Fruit fly (Drosophila melanogaster): ENCODE results near the gene Vps16A.

The Vps16A gene

DNA sequence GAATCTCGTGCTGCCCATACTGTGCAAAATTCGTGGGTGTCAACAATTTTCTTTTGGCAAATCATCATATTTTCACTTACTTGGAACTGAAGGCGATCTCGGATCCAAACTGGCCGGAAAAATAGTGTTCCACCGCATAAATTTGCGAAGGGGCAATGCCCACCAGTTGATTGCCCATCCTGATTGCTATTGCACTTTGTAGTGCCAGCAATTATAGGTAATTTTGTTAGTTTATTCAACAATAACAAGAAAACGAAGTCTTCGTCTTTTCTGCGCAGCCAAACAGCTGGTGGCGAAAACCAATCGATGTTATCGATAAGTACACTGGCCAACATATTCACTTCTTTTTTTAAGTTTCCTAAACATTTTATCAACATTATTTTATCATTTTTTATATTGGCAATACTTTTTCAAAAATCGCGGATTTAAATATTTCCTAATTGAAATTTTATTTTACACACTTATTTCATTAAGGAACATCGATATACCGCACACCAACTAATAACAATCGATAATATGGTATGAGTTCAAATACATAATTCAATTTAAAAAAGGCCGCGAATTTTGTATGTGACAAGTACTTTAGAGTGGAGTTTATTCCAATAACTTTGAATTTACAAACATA, 21.1 kb upstream of the Vps16A start, which contains the start of gene Vps15 (continued):
- TF ChIP-seq CG13624 (GFP tag; optimal IDR thresholded peaks at IDR 0.05) (peak; percentile 85), wor (GFP tag; IDR thresholded peaks at IDR 0.05) (no peak; the same call in 1 of the 2 replicates), Gug (GFP tag; IDR thresholded peaks at IDR 0.05) (no peak), Camta (GFP tag; optimal IDR thresholded peaks at IDR 0.05) (peak; percentile 65), HLHmδ (GFP tag; optimal IDR thresholded peaks at IDR 0.05) (no peak), Gsc (GFP tag; IDR thresholded peaks at IDR 0.05) (no peak), Atf3 (GFP tag; optimal IDR thresholded peaks at IDR 0.05) (peak; percentile 5), CG11093 (GFP tag; IDR thresholded peaks at IDR 0.05) (no peak), Drgx (GFP tag; IDR thresholded peaks at IDR 0.05) (peak; percentile 58; the same call in 1 of the 2 replicates), Med (GFP tag) (peak; percentile 93), Bteb2 (GFP tag; optimal IDR thresholded peaks at IDR 0.05) (peak; percentile 68), CG1529 (GFP tag; optimal IDR thresholded peaks at IDR 0.05) (peak; percentile 43), Fer2 (tag; optimal IDR thresholded peaks at IDR 0.05) (peak; percentile 62), Meics (GFP tag; optimal IDR thresholded peaks at IDR 0.05) (peak; percentile 81), CG12391 (tag; optimal IDR thresholded peaks at IDR 0.05) (peak; percentile 93), hkb (optimal IDR thresholded peaks at IDR 0.05) (no peak), hkb (GFP tag; IDR thresholded peaks at IDR 0.05) (peak; percentile 75), Hmr (GFP tag; optimal IDR thresholded peaks at IDR 0.05) (peak; percentile 73), wek (GFP tag; optimal IDR thresholded peaks at IDR 0.05) (no peak), CG7839 (tag; optimal IDR thresholded peaks at IDR 0.05) (peak; percentile 82), B-H2 (GFP tag; optimal IDR thresholded peaks at IDR 0.05) (peak; percentile 73), Oaz (GFP tag; IDR thresholded peaks at IDR 0.05) (no peak), pho (GFP tag; optimal IDR thresholded peaks at IDR 0.05) (peak; percentile 72), CG7357 (GFP tag; IDR thresholded peaks at IDR 0.05) (0 out of 3 replicates have a peak, but pooled peaks have one; percentile 18), dimm (GFP tag; IDR thresholded peaks at IDR 0.05) (no peak), CG3847 (GFP tag; IDR thresholded peaks at IDR 0.05) (peak; percentile 62), fu2 (GFP tag; optimal IDR thresholded peaks at IDR 0.05) (peak; percentile 38), ro (GFP tag; IDR thresholded peaks at IDR 0.05) (no peak), chif (GFP tag; optimal IDR thresholded peaks at IDR 0.05) (peak; percentile 17 to 68), CG12104 (GFP tag; optimal IDR thresholded peaks at IDR 0.05) (peak; percentile 33), emc (GFP tag; optimal IDR thresholded peaks at IDR 0.05) (no peak), sima (GFP tag; optimal IDR thresholded peaks at IDR 0.05) (peak; percentile 18), CG31365 (tag; optimal IDR thresholded peaks at IDR 0.05) (no peak), CG14667 (GFP tag; IDR thresholded peaks at IDR 0.05) (peak; percentile 46; the same call in 1 of the 2 replicates), CG4404 (GFP tag; IDR thresholded peaks at IDR 0.05) (peak; percentile 43; the same call in 1 of the 2 replicates), CG12071 (GFP tag; optimal IDR thresholded peaks at IDR 0.05) (no peak), Eip74EF (GFP tag; optimal IDR thresholded peaks at IDR 0.05) (peak in 1 of 2 experiments; percentile 59), Tbp (GFP tag; optimal IDR thresholded peaks at IDR 0.05) (no peak), CG6683 (GFP tag; optimal IDR thresholded peaks at IDR 0.05) (peak; percentile 58), zfh1 (GFP tag; IDR thresholded peaks at IDR 0.05) (peak; percentile 81), sens-2 (GFP tag; IDR thresholded peaks at IDR 0.05) (no peak), CG16813 (GFP tag; IDR thresholded peaks at IDR 0.05; ENCODE audit: partially characterized antibody) (peak; percentile 82), sisA (GFP tag; IDR thresholded peaks at IDR 0.05) (no peak; the same call in 1 of the 2 replicates), al (GFP tag; IDR thresholded peaks at IDR 0.05) (peak; percentile 75), tup (GFP tag; optimal IDR thresholded peaks at IDR 0.05) (no peak), ato (GFP tag; IDR thresholded peaks at IDR 0.05; ENCODE audit: partially characterized antibody) (no peak; the same call in 1 of the 2 replicates), cas (GFP tag; IDR thresholded peaks at IDR 0.05) (peak; percentile 50; the same call in 1 of the 2 replicates), crp (GFP tag; optimal IDR thresholded peaks at IDR 0.05) (peak; percentile 43 to 90), Atf6 (GFP tag; IDR thresholded peaks at IDR 0.05) (peak; percentile 72), nom (GFP tag; optimal IDR thresholded peaks at IDR 0.05) (peak; percentile 42)
